Fruit fly (Drosophila melanogaster) whole organism, adult: ENCODE measurements around the gene Rad60.

Experiments
- CG11617 ChIP-seq: fragments of 200-800 bp; sonication (Bioruptor generic); optimal IDR thresholded peaks from 2 replicates; lab custom pipeline; 2017; ENCODE audit warnings: mild to moderate bottlenecking, missing biosample characterization, missing genetic modification reagents, missing genetic modification characterization
- CG12768 ChIP-seq: fragments of 200-800 bp; sonication (Bioruptor generic); optimal IDR thresholded peaks from 2 replicates; lab custom pipeline; 2017; ENCODE audit warnings: missing biosample characterization, missing genetic modification characterization, mild to moderate bottlenecking, moderate library complexity, missing genetic modification reagents
- CG14711 ChIP-seq: fragments of 200-800 bp; sonication (Bioruptor generic); optimal IDR thresholded peaks from 2 replicates; lab custom pipeline; 2018; ENCODE audit warnings: missing biosample characterization, mild to moderate bottlenecking, missing genetic modification characterization, moderate library complexity
- CG1620 ChIP-seq: fragments of 200-800 bp; sonication (Bioruptor generic); optimal IDR thresholded peaks from 2 replicates; lab custom pipeline; 2016; ENCODE audit warnings: missing biosample characterization, missing genetic modification characterization
- CG33017 ChIP-seq: fragments of 200-800 bp; sonication (Bioruptor generic); optimal IDR thresholded peaks from 2 replicates; lab custom pipeline; 2018; ENCODE audit warnings: missing biosample characterization, mild to moderate bottlenecking, missing genetic modification characterization, moderate library complexity
- CG5204 ChIP-seq: fragments of 200-800 bp; sonication (Bioruptor generic); optimal IDR thresholded peaks from 2 replicates; lab custom pipeline; 2016; ENCODE audit warnings: missing biosample characterization, missing genetic modification characterization
- CG7045 ChIP-seq: fragments of 200-800 bp; sonication (Bioruptor generic); optimal IDR thresholded peaks from 2 replicates; lab custom pipeline; 2017; ENCODE audit warnings: missing biosample characterization, mild to moderate bottlenecking, missing genetic modification characterization
- CG7101 ChIP-seq: fragments of 200-800 bp; sonication (Bioruptor generic); optimal IDR thresholded peaks from 2 replicates; lab custom pipeline; 2018; ENCODE audit warnings: missing biosample characterization, mild to moderate bottlenecking, missing genetic modification characterization, moderate library complexity
- Clk ChIP-seq: fragments of 200-800 bp; sonication (Bioruptor generic); optimal IDR thresholded peaks from 2 replicates; lab custom pipeline; 2017; ENCODE audit warnings: missing biosample characterization, missing genetic modification characterization
- Crg-1 ChIP-seq: fragments of 200-800 bp; sonication (Bioruptor generic); optimal IDR thresholded peaks from 2 replicates; lab custom pipeline; 2016; ENCODE audit warnings: missing biosample characterization, missing genetic modification characterization
- Hr96 ChIP-seq: fragments of 200-800 bp; sonication (Bioruptor generic); optimal IDR thresholded peaks from 2 replicates; lab custom pipeline; 2016; ENCODE audit warnings: missing biosample characterization, missing genetic modification characterization
- Mnt ChIP-seq: fragments of 200-800 bp; sonication (Bioruptor generic); optimal IDR thresholded peaks from 2 replicates; lab custom pipeline; 2016; ENCODE audit warnings: missing biosample characterization, mild to moderate bottlenecking, missing genetic modification characterization
- bab1 ChIP-seq: fragments of 200-800 bp; sonication (Bioruptor generic); optimal IDR thresholded peaks from 3 replicates; lab custom pipeline; 2019; ENCODE audit warnings: missing biosample characterization, mild to moderate bottlenecking, missing genetic modification characterization, moderate library complexity
- cic ChIP-seq: fragments of 200-800 bp; sonication (Bioruptor generic); optimal IDR thresholded peaks from 2 replicates; lab custom pipeline; 2017; ENCODE audit warnings: missing biosample characterization, mild to moderate bottlenecking, missing genetic modification characterization, moderate library complexity
- cnc ChIP-seq, 2 experiments: fragments of >200 bp; optimal IDR thresholded peaks; 2 replicates each; lab custom pipeline; 2017
- kay ChIP-seq: fragments of 200-800 bp; sonication (Bioruptor generic); peaks from one replicate; lab custom pipeline; 2016; ENCODE audit warnings: missing biosample characterization, missing genetic modification characterization, borderline replicate concordance
- ovo ChIP-seq: fragments of 200-800 bp; sonication (Bioruptor generic); optimal IDR thresholded peaks from 2 replicates; lab custom pipeline; 2016; ENCODE audit warnings: missing biosample characterization, missing genetic modification characterization
- pad ChIP-seq: fragments of 200-800 bp; sonication (Bioruptor generic); optimal IDR thresholded peaks from 3 replicates; lab custom pipeline; 2017; ENCODE audit warnings: missing biosample characterization, missing genetic modification characterization, mild to moderate bottlenecking, moderate library complexity, missing genetic modification reagents
- tj ChIP-seq: fragments of 200-800 bp; sonication (Bioruptor generic); optimal IDR thresholded peaks from 3 replicates; lab custom pipeline; 2017; ENCODE audit warnings: missing biosample characterization, mild to moderate bottlenecking, missing genetic modification characterization, moderate library complexity
- toe ChIP-seq: fragments of 200-800 bp; sonication (Bioruptor generic); optimal IDR thresholded peaks from 2 replicates; lab custom pipeline; 2016; ENCODE audit warnings: missing biosample characterization, missing genetic modification characterization

Gene Rad60

dm6 chr3R:23279834-23280233, 28.6 kb upstream of the Rad60 start:
- TF ChIP-seq Crg-1 (GFP tag; lab: Kevin White, UChicago): no peak
- peak; percentile 69 for TF ChIP-seq pad
- no peak for TF ChIP-seq cic (GFP tag; lab: Kevin White, UChicago)
- TF ChIP-seq Clk (GFP tag; lab: Kevin White, UChicago): no peak
- no peak for TF ChIP-seq Hr96 (GFP tag; lab: Kevin White, UChicago)

- TF ChIP-seq CG7101 (no peak), cnc (optimal IDR thresholded peaks at IDR 0.05; lab: Kevin White, UChicago) (no peak), cic (GFP tag; lab: Kevin White, UChicago) (no peak)
Observed at dm6 chr3R:23278704-23279379, 27.6 kb upstream of the Rad60 start.

dm6 chr3R:23260569-23260968, 9.3 kb upstream of the Rad60 start:
- TF ChIP-seq toe (GFP tag; lab: Kevin White, UChicago) (no peak), CG12768 (GFP tag; lab: Kevin White, UChicago) (no peak), tj (no peak), Clk (GFP tag; lab: Kevin White, UChicago) (no peak), CG7101 (no peak), Crg-1 (GFP tag; lab: Kevin White, UChicago) (no peak), CG11617 (no peak), kay (GFP tag; lab: Kevin White, UChicago) (no peak)

dm6 chr3R:23258524-23258923, 7.2 kb upstream of the Rad60 start:
- TF ChIP-seq CG5204 (no peak), kay (GFP tag; lab: Kevin White, UChicago) (no peak), CG14711 (tag; lab: Kevin White, UChicago) (no peak), ovo (no peak), Crg-1 (GFP tag; lab: Kevin White, UChicago) (no peak), pad (no peak), Hr96 (GFP tag; lab: Kevin White, UChicago) (no peak), cnc (optimal IDR thresholded peaks at IDR 0.05; lab: Kevin White, UChicago) (no peak), tj (no peak), CG7101 (no peak), CG12768 (GFP tag; lab: Kevin White, UChicago) (no peak)

- TF ChIP-seq CG5204: no peak
- peak; percentile 64 for TF ChIP-seq pad
- TF ChIP-seq CG33017 (tag; lab: Kevin White, UChicago): peak; percentile 92
- no peak for TF ChIP-seq CG1620 (GFP tag; lab: Kevin White, UChicago)
- peak; percentile 68 for TF ChIP-seq tj
- peak; percentile 18 for TF ChIP-seq Clk (GFP tag; lab: Kevin White, UChicago)
- TF ChIP-seq CG11617: peak; percentile 89
- TF ChIP-seq cnc (optimal IDR thresholded peaks at IDR 0.05; lab: Kevin White, UChicago): no peak
- peak; percentile 3 for TF ChIP-seq toe (GFP tag; lab: Kevin White, UChicago)
- TF ChIP-seq CG12768 (GFP tag; lab: Kevin White, UChicago): peak; percentile 60
- peak; percentile 95 for TF ChIP-seq CG7101
- no peak for TF ChIP-seq Hr96 (GFP tag; lab: Kevin White, UChicago)
- peak; percentile 87 for TF ChIP-seq CG14711 (tag; lab: Kevin White, UChicago)
- TF ChIP-seq ovo: peak; percentile 60
- peak; percentile 68 for TF ChIP-seq CG7045 (GFP tag; lab: Kevin White, UChicago)
- peak; percentile 81 for TF ChIP-seq bab1 (GFP tag; lab: Kevin White, UChicago)
- TF ChIP-seq Crg-1 (GFP tag; lab: Kevin White, UChicago): peak; percentile 22
- no peak for TF ChIP-seq cic (GFP tag; lab: Kevin White, UChicago)
- peak; percentile 54 for TF ChIP-seq Mnt (GFP tag; lab: Kevin White, UChicago)
- TF ChIP-seq kay (GFP tag; lab: Kevin White, UChicago): peak; percentile 75
Observed at dm6 chr3R:23257986-23258427, 6.7 kb upstream of the Rad60 start, which contains the start of the genes wda and Pex11c. TSS of gene wda (minus strand) at chr3R:23258087. TSS of gene Pex11c (plus strand) at chr3R:23258365.

dm6 chr3R:23248853-23249573, 2.3 kb downstream of the Rad60 start, which contains the start of gene CG4467:
TSS of gene CG4467 (minus strand) at chr3R:23248903.
- TF ChIP-seq cnc (optimal IDR thresholded peaks at IDR 0.05; lab: Kevin White, UChicago) (no peak), CG14711 (tag; lab: Kevin White, UChicago) (no peak), cic (GFP tag; lab: Kevin White, UChicago) (no peak), toe (GFP tag; lab: Kevin White, UChicago) (no peak), pad (no peak), tj (no peak), Hr96 (GFP tag; lab: Kevin White, UChicago) (no peak), CG33017 (tag; lab: Kevin White, UChicago) (no peak), Clk (GFP tag; lab: Kevin White, UChicago) (no peak), bab1 (GFP tag; lab: Kevin White, UChicago) (no peak), CG11617 (no peak), Mnt (GFP tag; lab: Kevin White, UChicago) (no peak), ovo (no peak), CG5204 (no peak), CG7101 (no peak), Crg-1 (GFP tag; lab: Kevin White, UChicago) (no peak), CG12768 (GFP tag; lab: Kevin White, UChicago) (no peak), kay (GFP tag; lab: Kevin White, UChicago) (no peak), CG7045 (GFP tag; lab: Kevin White, UChicago) (no peak), CG1620 (GFP tag; lab: Kevin White, UChicago) (no peak)
